Fruit fly (Drosophila melanogaster) whole organism, embryonic: ENCODE data around the gene Dr.

Experiments
- Ada2b ChIP-seq: fragments of 200-800 bp; sonication (Bioruptor generic); IDR thresholded peaks from 2 replicates; pipeline ENCODE4 v1.3.6; 2022; ENCODE audit warnings: missing biosample characterization, missing genetic modification characterization
- CG10209 ChIP-seq: fragments of 200-800 bp; sonication (Bioruptor generic); optimal IDR thresholded peaks from 3 replicates; lab custom pipeline; 2017; ENCODE audit warnings: missing biosample characterization, mild to moderate bottlenecking, missing genetic modification characterization, missing genetic modification reagents
- CG10366 ChIP-seq: fragments of 200-800 bp; sonication (Bioruptor generic); IDR thresholded peaks from 2 replicates; pipeline ENCODE4 v1.3.6; 2022; ENCODE audit warnings: missing biosample characterization, missing genetic modification characterization
- CG10543 ChIP-seq: fragments of 200-800 bp; sonication (Bioruptor generic); optimal IDR thresholded peaks from 3 replicates; lab custom pipeline; 2017; ENCODE audit warnings: missing biosample characterization, mild to moderate bottlenecking, missing genetic modification characterization, moderate library complexity
- CG11085 ChIP-seq: fragments of 200-800 bp; sonication (Bioruptor generic); IDR thresholded peaks from 2 replicates; pipeline ENCODE4 v1.3.6; 2022; ENCODE audit warnings: missing biosample characterization, missing genetic modification characterization
- CG11456 ChIP-seq: fragments of 200-800 bp; sonication (Bioruptor generic); IDR thresholded peaks from 3 replicates; pipeline ENCODE4 v1.3.6; 2022; ENCODE audit warnings: missing biosample characterization, missing genetic modification characterization
- CG11696 ChIP-seq: fragments of 200-800 bp; sonication (Bioruptor generic); IDR thresholded peaks from 2 replicates; pipeline ENCODE4 v1.3.6; 2022; ENCODE audit warnings: missing biosample characterization, missing genetic modification characterization
- CG12236 ChIP-seq: fragments of 200-800 bp; sonication (Bioruptor generic); optimal IDR thresholded peaks from 2 replicates; lab custom pipeline; 2016; ENCODE audit warnings: missing biosample characterization, missing genetic modification characterization
- CG13123 ChIP-seq: fragments of 200-800 bp; sonication (Bioruptor generic); optimal IDR thresholded peaks from 2 replicates; lab custom pipeline; 2016; ENCODE audit warnings: missing biosample characterization, missing genetic modification characterization
- CG15696 ChIP-seq: fragments of 200-800 bp; sonication (Bioruptor generic); optimal IDR thresholded peaks from 2 replicates; lab custom pipeline; 2019; ENCODE audit warnings: missing biosample characterization, mild to moderate bottlenecking, missing genetic modification characterization, moderate library complexity
- CG16813 ChIP-seq: fragments of 200-800 bp; sonication (Bioruptor generic); IDR thresholded peaks from 3 replicates; pipeline ENCODE4 v1.3.6; 2022; ENCODE audit warnings: missing biosample characterization, missing genetic modification characterization; ENCODE audit not compliant: partially characterized antibody
- CG31441 ChIP-seq: fragments of 200-800 bp; sonication (Bioruptor generic); IDR thresholded peaks from 2 replicates; pipeline ENCODE4 v1.3.6; 2022; ENCODE audit warnings: missing biosample characterization, missing genetic modification characterization
- CG32767 ChIP-seq: fragments of 200-800 bp; sonication (Bioruptor generic); IDR thresholded peaks from 2 replicates; pipeline ENCODE4 v1.3.6; 2022; ENCODE audit warnings: missing biosample characterization, missing genetic modification characterization
- CG33213 ChIP-seq: fragments of 200-800 bp; sonication (Bioruptor generic); optimal IDR thresholded peaks from 3 replicates; lab custom pipeline; 2016; ENCODE audit warnings: missing biosample characterization, missing genetic modification characterization
- CG4424 ChIP-seq: fragments of 200-800 bp; sonication (Bioruptor generic); optimal IDR thresholded peaks from 3 replicates; lab custom pipeline; 2016; ENCODE audit warnings: missing biosample characterization, missing genetic modification characterization
- CG5953 ChIP-seq: fragments of 200-800 bp; sonication (Bioruptor generic); IDR thresholded peaks from 2 replicates; pipeline ENCODE4 v1.3.6; 2022; ENCODE audit warnings: missing biosample characterization, missing genetic modification characterization
- CG6689 ChIP-seq: fragments of 200-800 bp; sonication (Bioruptor generic); IDR thresholded peaks from 2 replicates; pipeline ENCODE4 v1.3.6; 2022; ENCODE audit warnings: missing biosample characterization, missing genetic modification characterization
- CG9932 ChIP-seq: fragments of 200-800 bp; sonication (Bioruptor generic); IDR thresholded peaks from 2 replicates; pipeline ENCODE4 v1.3.6; 2022; ENCODE audit warnings: missing biosample characterization, missing genetic modification characterization
- Chrac-16 ChIP-seq: fragments of 200-800 bp; sonication (Bioruptor generic); optimal IDR thresholded peaks from 3 replicates; lab custom pipeline; 2016; ENCODE audit warnings: missing biosample characterization, missing genetic modification characterization
- Deaf1 ChIP-seq: fragments of 200-800 bp; optimal IDR thresholded peaks from 3 replicates; lab custom pipeline; 2019; ENCODE audit warnings: missing biosample characterization, mild to moderate bottlenecking, missing genetic modification characterization, moderate library complexity
- Doc2 ChIP-seq: fragments of 200-800 bp; sonication (Bioruptor generic); IDR thresholded peaks from 2 replicates; pipeline ENCODE4 v1.3.6; 2022; ENCODE audit warnings: missing biosample characterization, missing genetic modification characterization
- Drgx ChIP-seq: fragments of 200-800 bp; sonication (Bioruptor generic); IDR thresholded peaks from 2 replicates; pipeline ENCODE4 v1.3.6; 2022; ENCODE audit warnings: missing biosample characterization, missing genetic modification characterization
- Elba2 ChIP-seq: fragments of 200-800 bp; sonication (Bioruptor generic); optimal IDR thresholded peaks from 3 replicates; lab custom pipeline; 2016; ENCODE audit warnings: missing biosample characterization, missing genetic modification characterization
- Ets65A ChIP-seq: fragments of 200-800 bp; sonication (Bioruptor generic); peaks from one replicate; lab custom pipeline; 2016; ENCODE audit warnings: missing biosample characterization, missing genetic modification characterization
- HmgD ChIP-seq: fragments of 200-800 bp; sonication (Bioruptor generic); optimal IDR thresholded peaks from 3 replicates; lab custom pipeline; 2016; ENCODE audit warnings: missing biosample characterization, missing genetic modification characterization
- Lim3 ChIP-seq: fragments of 200-800 bp; sonication (Bioruptor generic); IDR thresholded peaks from 2 replicates; pipeline ENCODE4 v1.3.6; 2022; ENCODE audit warnings: missing biosample characterization, missing genetic modification characterization
- Lpt ChIP-seq: fragments of >200 bp; optimal IDR thresholded peaks from 2 replicates; lab custom pipeline; 2018; ENCODE audit warnings: missing biosample characterization, missing genetic modification characterization
- Mad ChIP-seq: fragments of 200-800 bp; sonication (Bioruptor generic); optimal IDR thresholded peaks from 2 replicates; lab custom pipeline; 2016; ENCODE audit warnings: missing biosample characterization, missing genetic modification characterization
- Oli ChIP-seq: fragments of 200-800 bp; sonication (Bioruptor generic); optimal IDR thresholded peaks from 2 replicates; lab custom pipeline; 2018; ENCODE audit warnings: missing biosample characterization, mild to moderate bottlenecking, missing genetic modification characterization, moderate library complexity
- Rx ChIP-seq: fragments of 200-800 bp; sonication (Bioruptor generic); IDR thresholded peaks from 2 replicates; pipeline ENCODE4 v1.3.6; 2022; ENCODE audit warnings: missing biosample characterization, missing genetic modification characterization
- Side ChIP-seq: fragments of 200-800 bp; sonication (Bioruptor generic); optimal IDR thresholded peaks from 2 replicates; lab custom pipeline; 2016; ENCODE audit warnings: missing biosample characterization, missing genetic modification characterization
- Spps ChIP-seq: fragments of 200-800 bp; sonication (Bioruptor generic); optimal IDR thresholded peaks from 2 replicates; lab custom pipeline; 2018; ENCODE audit warnings: missing biosample characterization, mild to moderate bottlenecking, missing genetic modification characterization
- bigmax ChIP-seq: fragments of 200-800 bp; sonication (Bioruptor generic); optimal IDR thresholded peaks from 2 replicates; lab custom pipeline; 2018; ENCODE audit warnings: missing biosample characterization, mild to moderate bottlenecking, missing genetic modification characterization
- bsh ChIP-seq, 2 experiments: fragments of 200-800 bp; sonication (Bioruptor generic); optimal IDR thresholded peaks; 2 replicates each; lab custom pipeline; 2017 to 2018; ENCODE audit warnings: mild to moderate bottlenecking in 2 of 2, missing biosample characterization in 2 of 2, missing genetic modification characterization in 2 of 2, moderate library complexity in 1 of 2
- cato ChIP-seq: fragments of 200-800 bp; sonication (Bioruptor generic); optimal IDR thresholded peaks from 2 replicates; lab custom pipeline; 2016; ENCODE audit warnings: missing biosample characterization, missing genetic modification characterization, borderline replicate concordance
- crp ChIP-seq, 2 experiments: fragments of 200-800 bp; sonication (Bioruptor generic); optimal IDR thresholded peaks; 2 replicates in 1 of 2; 3 replicates in 1 of 2; lab custom pipeline; 2017; ENCODE audit warnings: missing biosample characterization in 2 of 2, missing genetic modification characterization in 2 of 2, mild to moderate bottlenecking in 1 of 2, moderate library complexity in 1 of 2
- dati ChIP-seq: fragments of 200-800 bp; sonication (Bioruptor generic); IDR thresholded peaks from 2 replicates; pipeline ENCODE4 v1.3.6; 2022; ENCODE audit warnings: missing biosample characterization, missing genetic modification characterization
- esg ChIP-seq: fragments of 200-800 bp; sonication (Bioruptor generic); conservative IDR thresholded peaks from 2 replicates; pipeline ENCODE4 v1.3.6; 2022; ENCODE audit warnings: missing biosample characterization, missing genetic modification characterization
- fd96Cb ChIP-seq: fragments of 200-800 bp; sonication (Bioruptor generic); optimal IDR thresholded peaks from 2 replicates; lab custom pipeline; 2018; ENCODE audit warnings: missing biosample characterization, mild to moderate bottlenecking, missing genetic modification characterization, moderate library complexity
- gcm ChIP-seq: fragments of 200-800 bp; sonication (Bioruptor generic); optimal IDR thresholded peaks from 2 replicates; lab custom pipeline; 2019; ENCODE audit warnings: missing biosample characterization, mild to moderate bottlenecking, missing genetic modification characterization, moderate library complexity
- gfzf ChIP-seq: fragments of 200-800 bp; sonication (Bioruptor generic); optimal IDR thresholded peaks from 2 replicates; lab custom pipeline; 2016; ENCODE audit warnings: missing biosample characterization, mild to moderate bottlenecking, missing genetic modification characterization, moderate library complexity
- gt ChIP-seq: fragments of 200-800 bp; sonication (Bioruptor generic); IDR thresholded peaks from 2 replicates; pipeline ENCODE4 v1.3.6; 2022; ENCODE audit warnings: missing biosample characterization, missing genetic modification characterization
- hth ChIP-seq: fragments of >200 bp; optimal IDR thresholded peaks from 2 replicates; lab custom pipeline; 2017; ENCODE audit warnings: inconsistent platforms
- ken ChIP-seq: fragments of 200-800 bp; sonication (Bioruptor generic); IDR thresholded peaks from 3 replicates; pipeline ENCODE4 v1.3.6; 2022; ENCODE audit warnings: missing biosample characterization, missing genetic modification characterization
- kni ChIP-seq: fragments of 200-800 bp; sonication (Bioruptor generic); optimal IDR thresholded peaks from 3 replicates; lab custom pipeline; 2017; ENCODE audit warnings: mild to moderate bottlenecking, missing biosample characterization, missing genetic modification reagents, missing genetic modification characterization
- maf-S ChIP-seq: fragments of 200-800 bp; sonication (Bioruptor generic); optimal IDR thresholded peaks from 2 replicates; lab custom pipeline; 2016; ENCODE audit warnings: missing biosample characterization, missing genetic modification characterization
- nau ChIP-seq: fragments of 200-800 bp; sonication (Bioruptor generic); optimal IDR thresholded peaks from 3 replicates; lab custom pipeline; 2017; ENCODE audit warnings: missing biosample characterization, mild to moderate bottlenecking, missing genetic modification characterization, missing genetic modification reagents
- sisA ChIP-seq: fragments of 200-800 bp; sonication (Bioruptor generic); IDR thresholded peaks from 2 replicates; pipeline ENCODE4 v1.3.6; 2022; ENCODE audit warnings: missing biosample characterization, missing genetic modification characterization
- sob ChIP-seq: fragments of 200-800 bp; sonication (Bioruptor generic); IDR thresholded peaks from 2 replicates; pipeline ENCODE4 v1.3.6; 2022; ENCODE audit warnings: missing biosample characterization, missing genetic modification characterization
- trem ChIP-seq: fragments of 200-800 bp; optimal IDR thresholded peaks from 3 replicates; lab custom pipeline; 2019; ENCODE audit warnings: missing biosample characterization, mild to moderate bottlenecking, missing genetic modification characterization, moderate library complexity
- unpg ChIP-seq: fragments of 200-800 bp; sonication (Bioruptor generic); optimal IDR thresholded peaks from 3 replicates; lab custom pipeline; 2018; ENCODE audit warnings: missing biosample characterization, mild to moderate bottlenecking, missing genetic modification characterization, moderate library complexity
- vfl ChIP-seq: fragments of 200-800 bp; sonication (Bioruptor generic); optimal IDR thresholded peaks from 2 replicates; lab custom pipeline; 2016; ENCODE audit warnings: missing biosample characterization, missing genetic modification characterization

The Dr gene

DNA sequence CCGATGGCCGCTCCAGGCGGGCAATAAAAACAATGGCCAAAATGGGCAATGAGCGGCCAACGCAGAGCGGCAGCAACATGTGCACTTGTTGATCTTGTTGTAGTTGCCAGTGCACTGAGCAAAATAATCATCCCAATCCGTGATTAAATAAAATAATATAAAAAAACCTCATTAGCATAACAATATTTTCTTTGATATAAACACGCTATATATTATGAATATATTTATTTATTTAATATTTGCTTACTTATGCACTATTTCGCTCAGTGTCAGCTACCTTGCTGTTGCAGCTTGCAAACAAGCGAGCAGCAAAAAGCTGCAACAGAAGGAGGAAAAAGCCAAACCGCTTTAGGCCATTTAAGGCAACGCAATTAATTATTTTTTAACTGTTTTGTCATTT, 36.9 kb upstream of the Dr start (continued):
- TF ChIP-seq bigmax: no peak
- no peak for TF ChIP-seq Rx (GFP tag; lab: Robert Waterston, UW)
- no peak for TF ChIP-seq Chrac-16
- peak; percentile 58 for TF ChIP-seq CG6689 (GFP tag; lab: Robert Waterston, UW)
- no peak for TF ChIP-seq CG16813 (GFP tag; lab: Robert Waterston, UW)
- TF ChIP-seq Lpt (GFP tag; lab: Kevin White, UChicago): no peak
- no peak for TF ChIP-seq dati (GFP tag; lab: Robert Waterston, UW)
- peak; percentile 10 for TF ChIP-seq Spps (tag; lab: Kevin White, UChicago)
- TF ChIP-seq bsh (GFP tag; optimal IDR thresholded peaks at IDR 0.05; lab: Kevin White, UChicago): peak; percentile 3 to 57
- no peak for TF ChIP-seq Mad (GFP tag; lab: Kevin White, UChicago)
- no peak for TF ChIP-seq maf-S
- peak; percentile 31 for TF ChIP-seq CG4424 (GFP tag; lab: Kevin White, UChicago)
- TF ChIP-seq HmgD (GFP tag; lab: Kevin White, UChicago): no peak
- peak; percentile 33; the same call in 1 of the 2 replicates for TF ChIP-seq Ada2b (GFP tag; lab: Robert Waterston, UW)
- peak; percentile 4 for TF ChIP-seq trem
- peak; percentile 54 for TF ChIP-seq unpg (GFP tag; lab: Kevin White, UChicago)
- no peak for TF ChIP-seq Deaf1
- TF ChIP-seq sob (GFP tag; lab: Robert Waterston, UW): no peak
- TF ChIP-seq Side (GFP tag; lab: Kevin White, UChicago): no peak
- peak; percentile 63 for TF ChIP-seq Drgx (GFP tag; lab: Robert Waterston, UW)
- no peak for TF ChIP-seq gfzf (GFP tag; lab: Kevin White, UChicago)
- no peak for TF ChIP-seq Elba2
- TF ChIP-seq CG10209 (GFP tag; lab: Kevin White, UChicago): peak; percentile 27
- peak; percentile 54 for TF ChIP-seq CG31441
- TF ChIP-seq sisA (GFP tag; lab: Robert Waterston, UW): no peak
- TF ChIP-seq nau: no peak
- TF ChIP-seq CG11085 (GFP tag; lab: Robert Waterston, UW): no peak
- TF ChIP-seq fd96Cb (tag; lab: Kevin White, UChicago): peak; percentile 40
- no peak for TF ChIP-seq CG13123 (GFP tag; lab: Kevin White, UChicago)
- no peak for TF ChIP-seq crp (GFP tag; optimal IDR thresholded peaks at IDR 0.05; lab: Kevin White, UChicago)
- TF ChIP-seq Ets65A: no peak
- no peak for TF ChIP-seq CG9932 (GFP tag; lab: Robert Waterston, UW)
- no peak for TF ChIP-seq Lim3
- TF ChIP-seq gcm (GFP tag; lab: Kevin White, UChicago): no peak
- 0 out of 2 replicates have a peak, but pooled peaks have one; percentile 20 for TF ChIP-seq CG5953 (GFP tag; lab: Robert Waterston, UW)
- no peak for TF ChIP-seq CG33213 (GFP tag; lab: Kevin White, UChicago)
- TF ChIP-seq CG32767 (GFP tag; lab: Robert Waterston, UW): no peak
- TF ChIP-seq CG11696 (GFP tag; lab: Robert Waterston, UW): peak; percentile 26; the same call in 1 of the 2 replicates
- no peak for TF ChIP-seq CG10543 (GFP tag; lab: Kevin White, UChicago)
- TF ChIP-seq gt (GFP tag; lab: Robert Waterston, UW): 0 out of 2 replicates have a peak, but pooled peaks have one; percentile 17
- no peak for TF ChIP-seq CG12236 (GFP tag; lab: Kevin White, UChicago)
- TF ChIP-seq kni (GFP tag; lab: Kevin White, UChicago): no peak
- TF ChIP-seq cato (GFP tag; lab: Kevin White, UChicago): no peak
- no peak for TF ChIP-seq ken
- TF ChIP-seq hth: no peak
- TF ChIP-seq CG10366 (GFP tag; lab: Robert Waterston, UW): peak; percentile 30; the same call in 1 of the 2 replicates
- TF ChIP-seq CG15696 (tag; lab: Kevin White, UChicago): peak; percentile 41
- TF ChIP-seq esg: no peak
- TF ChIP-seq CG11456 (GFP tag; lab: Robert Waterston, UW): 0 out of 3 replicates have a peak, but pooled peaks have one; percentile 11
- TF ChIP-seq Doc2: no peak
- TF ChIP-seq Oli (tag; lab: Kevin White, UChicago): peak; percentile 40
- TF ChIP-seq vfl (GFP tag; lab: Kevin White, UChicago): no peak
